Fruit fly (Drosophila melanogaster): ENCODE results near the gene SmydA-9.
A peak's percentile ranks its signal among the peaks of the same experiment; 100 is the strongest.

DNA sequence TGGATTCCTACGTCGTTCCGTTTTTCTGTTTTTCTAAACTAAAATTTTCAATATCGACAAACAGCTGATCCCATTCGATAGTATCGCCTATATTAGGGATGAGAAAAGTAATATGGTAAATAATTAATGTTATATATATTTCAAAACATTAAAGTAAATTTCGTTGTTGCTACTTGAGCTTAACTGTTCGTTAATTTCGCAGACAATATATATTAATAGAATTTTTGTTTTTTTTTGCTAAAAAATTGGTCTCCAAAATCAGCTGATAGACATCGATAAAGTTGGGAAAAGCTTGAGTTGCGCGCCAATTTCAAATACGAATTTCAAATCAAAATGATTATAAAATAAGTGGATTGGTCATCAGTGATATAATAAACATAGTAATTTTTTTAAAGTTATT is 14.3 kb downstream of the SmydA-9 start, which contains the start of gene CG12118:
- TF ChIP-seq eg (GFP tag; IDR thresholded peaks at IDR 0.05) = no peak; the same call in 1 of the 3 replicates
- no peak for TF ChIP-seq Blimp-1 (GFP tag; optimal IDR thresholded peaks at IDR 0.05)
- TF ChIP-seq CG15336 (GFP tag; IDR thresholded peaks at IDR 0.05) = peak; percentile 72
- no peak for TF ChIP-seq spab (GFP tag; optimal IDR thresholded peaks at IDR 0.05)
- TF ChIP-seq Hr4 (GFP tag; optimal IDR thresholded peaks at IDR 0.05) = peak; percentile 65
- no peak for TF ChIP-seq CG16779 (tag; optimal IDR thresholded peaks at IDR 0.05)
